Worm (Caenorhabditis elegans) whole organism, L4/young adult: ENCODE measurements around the gene C33C12.11.

ENCODE experiments used
- W03F9.2 ChIP-seq: fragments of 150-350 bp; optimal IDR thresholded peaks from 2 replicates; lab custom pipeline; 2014; ENCODE audit warnings: missing biosample characterization, missing genetic modification characterization
- dao-5 ChIP-seq: sonication (generic microtip); optimal IDR thresholded peaks from 2 replicates; lab custom pipeline; 2016; ENCODE audit warnings: missing genotype, missing genetic modification characterization, moderate library complexity, missing compliant biosample characterization
- him-1 ChIP-seq: sonication (generic microtip); optimal IDR thresholded peaks from 2 replicates; lab custom pipeline; 2016; ENCODE audit warnings: missing genotype, missing genetic modification reagents, missing genetic modification characterization, missing compliant biosample characterization

DNA sequence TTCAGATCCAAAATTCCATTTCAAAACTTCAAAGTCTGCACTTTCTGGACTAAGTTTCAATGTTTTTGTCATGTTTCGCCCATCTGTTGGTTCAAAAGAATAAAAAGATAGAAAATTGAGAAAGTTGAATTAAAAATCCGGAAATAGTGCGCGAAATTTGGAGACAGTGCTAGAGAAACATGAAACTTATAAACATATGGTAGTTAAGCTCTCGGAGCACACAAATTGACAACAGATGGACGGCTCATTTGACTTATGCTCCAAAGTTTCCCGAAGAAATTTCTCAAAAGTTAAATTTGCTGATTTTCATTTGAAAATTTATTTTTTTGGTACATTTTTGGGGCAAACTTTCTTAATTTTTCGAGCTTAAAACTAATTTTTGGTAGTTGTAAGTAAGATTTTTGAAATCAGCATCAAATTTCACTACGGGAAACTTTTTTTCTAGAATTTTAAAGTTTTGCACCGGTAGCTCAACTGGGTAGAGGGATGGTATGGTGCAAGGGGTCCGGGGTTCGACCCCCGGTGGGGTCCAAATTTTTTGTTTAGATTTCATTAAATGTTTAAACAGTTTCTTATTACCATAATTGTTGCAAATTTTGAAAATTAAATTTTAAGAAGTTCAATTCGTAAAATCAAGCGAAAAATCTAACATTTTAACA, 42.6 kb upstream of the C33C12.11 start:
- TF ChIP-seq him-1 (tag; lab: Kevin White, UChicago) (no peak), dao-5 (tag; lab: Kevin White, UChicago) (no peak), W03F9.2 (no peak)
